ENCODE assay signal across 1 fruit fly cellular context in genomic region chr3R:12433764-12434163, dm6.
TF ChIP-seq lines count a peak whose summit lies in the region.

TSS of gene Aos1 (minus strand) at chr3R:12433822.
TSS of gene Srlp (plus strand) at chr3R:12434098.

TF ChIP-seq in whole organism, embryonic, 481 proteins besides CTCF, POLR2A, EP300 and RAD21 (continued from another document and continues in another):
- TF ChIP-seq pan (optimal IDR thresholded peaks at IDR 0.05; lab: Kevin White, UChicago) = no peak
- no peak for TF ChIP-seq pan (GFP tag; optimal IDR thresholded peaks at IDR 0.05 in 1 of 2, IDR thresholded peaks at IDR 0.05 in 1 of 2)
- peak; percentile 47 for TF ChIP-seq tin (GFP tag; optimal IDR thresholded peaks at IDR 0.05; lab: Kevin White, UChicago)
- TF ChIP-seq Nf-YB (GFP tag; optimal IDR thresholded peaks at IDR 0.05; lab: Kevin White, UChicago) = no peak
- peak; percentile 50; the same call in 1 of the 2 replicates for TF ChIP-seq Scr (GFP tag; IDR thresholded peaks at IDR 0.05; lab: Robert Waterston, UW; ENCODE audit: partially characterized antibody)
- TF ChIP-seq CG13424 (tag; optimal IDR thresholded peaks at IDR 0.05; lab: Kevin White, UChicago) = peak; percentile 73
- TF ChIP-seq CG9932 (GFP tag; IDR thresholded peaks at IDR 0.05; lab: Robert Waterston, UW) = peak; percentile 69
- TF ChIP-seq sens (GFP tag; lab: Kevin White, UChicago) = peak; percentile 67
- TF ChIP-seq ken (GFP tag; IDR thresholded peaks at IDR 0.05; lab: Robert Waterston, UW) = no peak
- peak; percentile 34 for TF ChIP-seq CG10209 (GFP tag; optimal IDR thresholded peaks at IDR 0.05; lab: Kevin White, UChicago)
- TF ChIP-seq CG9437 (GFP tag; optimal IDR thresholded peaks at IDR 0.05; lab: Kevin White, UChicago) = peak; percentile 51
- TF ChIP-seq sc (optimal IDR thresholded peaks at IDR 0.05; lab: Kevin White, UChicago) = no peak
- peak; percentile 1 for TF ChIP-seq sc (GFP tag; optimal IDR thresholded peaks at IDR 0.05; lab: Kevin White, UChicago)
- no peak for TF ChIP-seq lab (GFP tag; optimal IDR thresholded peaks at IDR 0.05; lab: Kevin White, UChicago)
- peak; percentile 70 for TF ChIP-seq CG10267 (tag; optimal IDR thresholded peaks at IDR 0.05; lab: Kevin White, UChicago)
- TF ChIP-seq Awh (GFP tag; IDR thresholded peaks at IDR 0.05; lab: Robert Waterston, UW) = no peak
- TF ChIP-seq CG34376 (GFP tag; optimal IDR thresholded peaks at IDR 0.05; lab: Kevin White, UChicago) = peak; percentile 17
- TF ChIP-seq ro (GFP tag; IDR thresholded peaks at IDR 0.05; lab: Robert Waterston, UW) = no peak
- TF ChIP-seq ems (GFP tag; optimal IDR thresholded peaks at IDR 0.05; lab: Kevin White, UChicago) = no peak
- TF ChIP-seq CG5245 (GFP tag; optimal IDR thresholded peaks at IDR 0.05; lab: Kevin White, UChicago) = peak; percentile 63
- TF ChIP-seq slou (GFP tag; optimal IDR thresholded peaks at IDR 0.05; lab: Kevin White, UChicago) = peak; percentile 17
- no peak for TF ChIP-seq Hsf (GFP tag; optimal IDR thresholded peaks at IDR 0.05; lab: Kevin White, UChicago)
- TF ChIP-seq Hmr (GFP tag; optimal IDR thresholded peaks at IDR 0.05; lab: Kevin White, UChicago) = no peak
- TF ChIP-seq CG12071 (GFP tag; optimal IDR thresholded peaks at IDR 0.05; lab: Kevin White, UChicago) = no peak
- TF ChIP-seq CG12155 (GFP tag; optimal IDR thresholded peaks at IDR 0.05; lab: Kevin White, UChicago) = peak; percentile 43
- no peak for TF ChIP-seq rib (GFP tag; IDR thresholded peaks at IDR 0.05; lab: Robert Waterston, UW)
- TF ChIP-seq CG30020 (tag; optimal IDR thresholded peaks at IDR 0.05; lab: Kevin White, UChicago) = peak; percentile 74
- TF ChIP-seq chinmo (GFP tag; IDR thresholded peaks at IDR 0.05; lab: Robert Waterston, UW; ENCODE audit: partially characterized antibody) = 0 out of 4 replicates have a peak, but pooled peaks have one; percentile 38
- TF ChIP-seq CG4424 (GFP tag; optimal IDR thresholded peaks at IDR 0.05; lab: Kevin White, UChicago) = no peak
- no peak for TF ChIP-seq CG8478 (optimal IDR thresholded peaks at IDR 0.05; lab: Kevin White, UChicago)
- TF ChIP-seq E2f1 (GFP tag; IDR thresholded peaks at IDR 0.05; lab: Robert Waterston, UW) = 0 out of 2 replicates have a peak, but pooled peaks have one; percentile 8
- TF ChIP-seq CG15601 (tag; optimal IDR thresholded peaks at IDR 0.05; lab: Kevin White, UChicago) = peak; percentile 58
- TF ChIP-seq tup (GFP tag; optimal IDR thresholded peaks at IDR 0.05; lab: Kevin White, UChicago) = no peak
- TF ChIP-seq CG32532 (GFP tag; IDR thresholded peaks at IDR 0.05; lab: Robert Waterston, UW) = peak; percentile 47; the same call in 1 of the 2 replicates
- no peak for TF ChIP-seq Dad (GFP tag; optimal IDR thresholded peaks at IDR 0.05; lab: Kevin White, UChicago)
- peak; percentile 20 for TF ChIP-seq CG12299 (tag; optimal IDR thresholded peaks at IDR 0.05; lab: Kevin White, UChicago)
- no peak for TF ChIP-seq ap (GFP tag; IDR thresholded peaks at IDR 0.05; lab: Robert Waterston, UW)
- TF ChIP-seq kah (GFP tag; optimal IDR thresholded peaks at IDR 0.05; lab: Kevin White, UChicago) = peak; percentile 27
- TF ChIP-seq CG6854 (GFP tag; optimal IDR thresholded peaks at IDR 0.05; lab: Kevin White, UChicago) = no peak
- TF ChIP-seq schlank (tag; optimal IDR thresholded peaks at IDR 0.05; lab: Kevin White, UChicago) = no peak
- TF ChIP-seq crc (GFP tag; optimal IDR thresholded peaks at IDR 0.05; lab: Kevin White, UChicago) = no peak
- no peak for TF ChIP-seq CG2889 (GFP tag; IDR thresholded peaks at IDR 0.05; lab: Robert Waterston, UW)
- peak; percentile 24 for TF ChIP-seq CG10654 (GFP tag; optimal IDR thresholded peaks at IDR 0.05; lab: Kevin White, UChicago)
- peak; percentile 15 for TF ChIP-seq mam (GFP tag; optimal IDR thresholded peaks at IDR 0.05; lab: Kevin White, UChicago)
- no peak for TF ChIP-seq CG3407 (GFP tag; optimal IDR thresholded peaks at IDR 0.05; lab: Kevin White, UChicago)
- TF ChIP-seq fd96Cb (tag; optimal IDR thresholded peaks at IDR 0.05; lab: Kevin White, UChicago) = peak; percentile 23
- TF ChIP-seq CG17912 (GFP tag; optimal IDR thresholded peaks at IDR 0.05; lab: Kevin White, UChicago) = peak; percentile 3
- TF ChIP-seq CG14965 (GFP tag; optimal IDR thresholded peaks at IDR 0.05; lab: Kevin White, UChicago; ENCODE audit: borderline replicate concordance) = no peak
- peak; percentile 42 for TF ChIP-seq fd3F (GFP tag; optimal IDR thresholded peaks at IDR 0.05; lab: Kevin White, UChicago)
- peak; percentile 63 for TF ChIP-seq YL-1 (GFP tag; optimal IDR thresholded peaks at IDR 0.05; lab: Kevin White, UChicago)
- 0 out of 2 replicates have a peak, but pooled peaks have one; percentile 40 for TF ChIP-seq slbo (GFP tag; IDR thresholded peaks at IDR 0.05; lab: Robert Waterston, UW)
- no peak for TF ChIP-seq CG32767 (GFP tag; IDR thresholded peaks at IDR 0.05; lab: Robert Waterston, UW)
- peak; percentile 86 for TF ChIP-seq CG14710 (tag; optimal IDR thresholded peaks at IDR 0.05; lab: Kevin White, UChicago)
- peak; percentile 54 for TF ChIP-seq CG13296 (GFP tag; optimal IDR thresholded peaks at IDR 0.05; lab: Kevin White, UChicago)
- no peak for TF ChIP-seq Stat92E (GFP tag; optimal IDR thresholded peaks at IDR 0.05; lab: Kevin White, UChicago)
- peak; percentile 69 for TF ChIP-seq Nf-YC (tag; optimal IDR thresholded peaks at IDR 0.05; lab: Kevin White, UChicago)
- TF ChIP-seq toy (GFP tag; IDR thresholded peaks at IDR 0.05; lab: Robert Waterston, UW) = no peak
- TF ChIP-seq Max (GFP tag; optimal IDR thresholded peaks at IDR 0.05; lab: Kevin White, UChicago) = peak; percentile 56
- TF ChIP-seq CG18764 (GFP tag; optimal IDR thresholded peaks at IDR 0.05; lab: Kevin White, UChicago) = peak; percentile 20
- TF ChIP-seq stc (GFP tag; IDR thresholded peaks at IDR 0.05; lab: Robert Waterston, UW) = no peak
- peak; percentile 19 for TF ChIP-seq CG13123 (GFP tag; optimal IDR thresholded peaks at IDR 0.05; lab: Kevin White, UChicago)
- no peak for TF ChIP-seq CG17802 (tag; optimal IDR thresholded peaks at IDR 0.05; lab: Kevin White, UChicago)
- peak; percentile 8 for TF ChIP-seq lilli (GFP tag; optimal IDR thresholded peaks at IDR 0.05; lab: Kevin White, UChicago)
- no peak for TF ChIP-seq CG2875 (GFP tag; optimal IDR thresholded peaks at IDR 0.05; lab: Kevin White, UChicago)
- TF ChIP-seq Rfx (GFP tag; IDR thresholded peaks at IDR 0.05; lab: Robert Waterston, UW) = 0 out of 2 replicates have a peak, but pooled peaks have one; percentile 36
- peak; percentile 3 for TF ChIP-seq CG6683 (GFP tag; optimal IDR thresholded peaks at IDR 0.05; lab: Kevin White, UChicago)
- no peak for TF ChIP-seq Eip74EF (GFP tag; optimal IDR thresholded peaks at IDR 0.05; lab: Kevin White, UChicago)
- TF ChIP-seq CG8765 (GFP tag; IDR thresholded peaks at IDR 0.05; lab: Robert Waterston, UW) = no peak
- peak; percentile 51 for TF ChIP-seq dmrt11E (tag; optimal IDR thresholded peaks at IDR 0.05; lab: Kevin White, UChicago)
- TF ChIP-seq CG4617 (GFP tag; optimal IDR thresholded peaks at IDR 0.05; lab: Kevin White, UChicago; ENCODE audit: borderline replicate concordance) = peak; percentile 72
- TF ChIP-seq luna (GFP tag; optimal IDR thresholded peaks at IDR 0.05; lab: Kevin White, UChicago) = no peak
- no peak for TF ChIP-seq CG10959 (GFP tag; IDR thresholded peaks at IDR 0.05; lab: Robert Waterston, UW)
- TF ChIP-seq CG8290 (GFP tag; optimal IDR thresholded peaks at IDR 0.05; lab: Kevin White, UChicago) = peak; percentile 19
- TF ChIP-seq CG8290 (tag; optimal IDR thresholded peaks at IDR 0.05; lab: Kevin White, UChicago) = no peak
- TF ChIP-seq CG31365 (tag; optimal IDR thresholded peaks at IDR 0.05; lab: Kevin White, UChicago) = no peak
- peak; percentile 1 for TF ChIP-seq ewg (GFP tag; optimal IDR thresholded peaks at IDR 0.05; lab: Kevin White, UChicago)
- no peak for TF ChIP-seq exex (tag; optimal IDR thresholded peaks at IDR 0.05; lab: Kevin White, UChicago)
- TF ChIP-seq crp (GFP tag; optimal IDR thresholded peaks at IDR 0.05; lab: Kevin White, UChicago) = no peak
- TF ChIP-seq CG13894 (tag; optimal IDR thresholded peaks at IDR 0.05; lab: Kevin White, UChicago) = peak; percentile 63
- TF ChIP-seq Ets65A (GFP tag; lab: Kevin White, UChicago) = peak; percentile 52
- TF ChIP-seq bigmax (GFP tag; optimal IDR thresholded peaks at IDR 0.05; lab: Kevin White, UChicago) = no peak
- peak; percentile 9 for TF ChIP-seq CG1603 (tag; optimal IDR thresholded peaks at IDR 0.05; lab: Kevin White, UChicago)
- peak; percentile 51 for TF ChIP-seq HmgZ (tag; optimal IDR thresholded peaks at IDR 0.05; lab: Kevin White, UChicago)
- TF ChIP-seq CG13775 (GFP tag; optimal IDR thresholded peaks at IDR 0.05; lab: Kevin White, UChicago) = peak; percentile 56
- TF ChIP-seq hkb (optimal IDR thresholded peaks at IDR 0.05; lab: Kevin White, UChicago) = no peak
- TF ChIP-seq hkb (GFP tag; IDR thresholded peaks at IDR 0.05; lab: Robert Waterston, UW) = no peak
- peak in 1 of 2 experiments; percentile 23 for TF ChIP-seq insv (GFP tag; optimal IDR thresholded peaks at IDR 0.05; lab: Kevin White, UChicago)
- TF ChIP-seq CG17186 (GFP tag; optimal IDR thresholded peaks at IDR 0.05; lab: Kevin White, UChicago) = peak; percentile 21
- TF ChIP-seq CG15269 (tag; optimal IDR thresholded peaks at IDR 0.05; lab: Kevin White, UChicago) = no peak
- peak; percentile 42 for TF ChIP-seq CG2120 (GFP tag; optimal IDR thresholded peaks at IDR 0.05; lab: Kevin White, UChicago)
- peak; percentile 46 for TF ChIP-seq NfI (GFP tag; optimal IDR thresholded peaks at IDR 0.05; lab: Kevin White, UChicago)
- peak; percentile 61 for TF ChIP-seq PHDP (tag; optimal IDR thresholded peaks at IDR 0.05; lab: Kevin White, UChicago)
- TF ChIP-seq kni (GFP tag; optimal IDR thresholded peaks at IDR 0.05; lab: Kevin White, UChicago) = no peak
- peak; percentile 9 for TF ChIP-seq Usf (GFP tag; optimal IDR thresholded peaks at IDR 0.05; lab: Kevin White, UChicago)
- peak; percentile 51 for TF ChIP-seq CG17385 (GFP tag; optimal IDR thresholded peaks at IDR 0.05; lab: Kevin White, UChicago)
- peak; percentile 98 for TF ChIP-seq Sry-β (GFP tag; optimal IDR thresholded peaks at IDR 0.05; lab: Kevin White, UChicago)
- no peak for TF ChIP-seq CrebB (tag; optimal IDR thresholded peaks at IDR 0.05; lab: Kevin White, UChicago)
- TF ChIP-seq CG17361 (GFP tag; IDR thresholded peaks at IDR 0.05; lab: Robert Waterston, UW) = peak; percentile 77
- TF ChIP-seq CG34422 (GFP tag; IDR thresholded peaks at IDR 0.05; lab: Robert Waterston, UW) = no peak
- no peak for TF ChIP-seq BtbVII (GFP tag; optimal IDR thresholded peaks at IDR 0.05; lab: Kevin White, UChicago)
- TF ChIP-seq CG1529 (GFP tag; optimal IDR thresholded peaks at IDR 0.05; lab: Kevin White, UChicago) = no peak
- peak; percentile 81 for TF ChIP-seq CG12659 (GFP tag; optimal IDR thresholded peaks at IDR 0.05; lab: Kevin White, UChicago)
- TF ChIP-seq CG15514 (GFP tag; optimal IDR thresholded peaks at IDR 0.05; lab: Kevin White, UChicago) = peak; percentile 58
- TF ChIP-seq sug (tag; optimal IDR thresholded peaks at IDR 0.05; lab: Kevin White, UChicago) = peak; percentile 79
- TF ChIP-seq usp (GFP tag; optimal IDR thresholded peaks at IDR 0.05; lab: Kevin White, UChicago) = no peak
- TF ChIP-seq az2 (GFP tag; optimal IDR thresholded peaks at IDR 0.05; lab: Kevin White, UChicago) = peak; percentile 46
- no peak for TF ChIP-seq pho (GFP tag; optimal IDR thresholded peaks at IDR 0.05; lab: Kevin White, UChicago)
- peak; percentile 37 for TF ChIP-seq Elba2 (GFP tag; optimal IDR thresholded peaks at IDR 0.05; lab: Kevin White, UChicago)
- TF ChIP-seq CG10543 (GFP tag; optimal IDR thresholded peaks at IDR 0.05; lab: Kevin White, UChicago) = peak; percentile 41
- peak in 1 of 2 experiments; percentile 49 for TF ChIP-seq bsh (GFP tag; optimal IDR thresholded peaks at IDR 0.05; lab: Kevin White, UChicago)
- TF ChIP-seq nmo (GFP tag; optimal IDR thresholded peaks at IDR 0.05; lab: Kevin White, UChicago) = peak; percentile 77
- no peak for TF ChIP-seq CG6765 (GFP tag; optimal IDR thresholded peaks at IDR 0.05; lab: Kevin White, UChicago)
- TF ChIP-seq CG12744 (GFP tag; optimal IDR thresholded peaks at IDR 0.05; lab: Kevin White, UChicago) = no peak
- TF ChIP-seq Xbp1 (GFP tag; optimal IDR thresholded peaks at IDR 0.05; lab: Kevin White, UChicago) = peak; percentile 69
- no peak for TF ChIP-seq Hey (tag; optimal IDR thresholded peaks at IDR 0.05; lab: Kevin White, UChicago)
- peak; percentile 69 for TF ChIP-seq E2f2 (GFP tag; IDR thresholded peaks at IDR 0.05; lab: Robert Waterston, UW)
- TF ChIP-seq CG7357 (GFP tag; IDR thresholded peaks at IDR 0.05; lab: Robert Waterston, UW) = no peak
- no peak for TF ChIP-seq D (optimal IDR thresholded peaks at IDR 0.05; lab: Kevin White, UChicago)
- TF ChIP-seq D (GFP tag; optimal IDR thresholded peaks at IDR 0.05; lab: Kevin White, UChicago) = no peak
- peak; percentile 43 for TF ChIP-seq nom (GFP tag; optimal IDR thresholded peaks at IDR 0.05; lab: Kevin White, UChicago)
- no peak for TF ChIP-seq Hr39 (optimal IDR thresholded peaks at IDR 0.05; lab: Kevin White, UChicago)
- peak; percentile 56 for TF ChIP-seq ind (GFP tag; optimal IDR thresholded peaks at IDR 0.05; lab: Kevin White, UChicago)
- peak; percentile 11 for TF ChIP-seq CG18011 (GFP tag; optimal IDR thresholded peaks at IDR 0.05; lab: Kevin White, UChicago)
- peak; percentile 18 for TF ChIP-seq zfh2 (GFP tag; optimal IDR thresholded peaks at IDR 0.05; lab: Kevin White, UChicago)
- peak; percentile 75 for TF ChIP-seq CG8924 (tag; optimal IDR thresholded peaks at IDR 0.05; lab: Kevin White, UChicago)
- no peak for TF ChIP-seq Nf-YA (GFP tag; IDR thresholded peaks at IDR 0.05; lab: Robert Waterston, UW)
- no peak for TF ChIP-seq corto (GFP tag; optimal IDR thresholded peaks at IDR 0.05; lab: Kevin White, UChicago)
- peak; percentile 62 for TF ChIP-seq CG10147 (GFP tag; optimal IDR thresholded peaks at IDR 0.05; lab: Kevin White, UChicago)
- TF ChIP-seq CG10565 (GFP tag; optimal IDR thresholded peaks at IDR 0.05; lab: Kevin White, UChicago) = no peak
- TF ChIP-seq lbe (GFP tag; optimal IDR thresholded peaks at IDR 0.05; lab: Kevin White, UChicago) = peak; percentile 51
- peak in 1 of 2 experiments; percentile 45 for TF ChIP-seq dpn (GFP tag; optimal IDR thresholded peaks at IDR 0.05; lab: Kevin White, UChicago)
- no peak for TF ChIP-seq CG7786 (GFP tag; optimal IDR thresholded peaks at IDR 0.05; lab: Kevin White, UChicago)
- no peak for TF ChIP-seq gce (GFP tag; IDR thresholded peaks at IDR 0.05; lab: Robert Waterston, UW)
- peak; percentile 34 for TF ChIP-seq Fer2 (tag; optimal IDR thresholded peaks at IDR 0.05; lab: Kevin White, UChicago)
- TF ChIP-seq CG33557 (GFP tag; optimal IDR thresholded peaks at IDR 0.05; lab: Kevin White, UChicago) = peak; percentile 34
